Fruit fly (Drosophila melanogaster): ENCODE results near the gene Trmt112.
A peak's percentile ranks its signal among the peaks of the same experiment; 100 is the strongest.

The Trmt112 gene

dm6 chr3L:21261403-21262164, 44.9 kb upstream of the Trmt112 start (continued):
- TF ChIP-seq CG7556 (GFP tag; optimal IDR thresholded peaks at IDR 0.05) (no peak), CG7372 (GFP tag; IDR thresholded peaks at IDR 0.05) (peak; percentile 40; the same call in 1 of the 2 replicates), CG5245 (GFP tag; optimal IDR thresholded peaks at IDR 0.05) (no peak), GATAe (GFP tag; conservative IDR thresholded peaks at IDR 0.05) (no peak), CG6272 (GFP tag; IDR thresholded peaks at IDR 0.05) (no peak), wdn (GFP tag; IDR thresholded peaks at IDR 0.05) (no peak), CG17328 (GFP tag; IDR thresholded peaks at IDR 0.05) (no peak), ranshi (GFP tag; IDR thresholded peaks at IDR 0.05) (0 out of 2 replicates have a peak, but pooled peaks have one; percentile 23), HLH54F (GFP tag; optimal IDR thresholded peaks at IDR 0.05) (no peak), sim (GFP tag; IDR thresholded peaks at IDR 0.05) (no peak), CG14965 (GFP tag; optimal IDR thresholded peaks at IDR 0.05; ENCODE audit: borderline replicate concordance) (no peak), zfh1 (GFP tag; IDR thresholded peaks at IDR 0.05) (0 out of 3 replicates have a peak, but pooled peaks have one; percentile 11), CG32532 (GFP tag; IDR thresholded peaks at IDR 0.05) (no peak), bowl (GFP tag; IDR thresholded peaks at IDR 0.05) (no peak), CG16863 (GFP tag; optimal IDR thresholded peaks at IDR 0.05) (no peak), CG4404 (GFP tag; IDR thresholded peaks at IDR 0.05) (no peak), CTCF (GFP tag; optimal IDR thresholded peaks at IDR 0.05) (no peak), Ptx1 (GFP tag; IDR thresholded peaks at IDR 0.05) (no peak), Hr39 (optimal IDR thresholded peaks at IDR 0.05) (no peak), CG9797 (GFP tag; optimal IDR thresholded peaks at IDR 0.05) (no peak), z (GFP tag; IDR thresholded peaks at IDR 0.05) (0 out of 3 replicates have a peak, but pooled peaks have one; percentile 36), H2.0 (GFP tag; IDR thresholded peaks at IDR 0.05) (no peak), Oaz (GFP tag; IDR thresholded peaks at IDR 0.05) (no peak), CG10959 (GFP tag; IDR thresholded peaks at IDR 0.05) (no peak), slbo (GFP tag; IDR thresholded peaks at IDR 0.05) (no peak), vnd (GFP tag; IDR thresholded peaks at IDR 0.05; ENCODE audit: partially characterized antibody) (no peak), CG3407 (GFP tag; optimal IDR thresholded peaks at IDR 0.05) (no peak), Med (GFP tag) (peak; percentile 76), CG4730 (GFP tag; IDR thresholded peaks at IDR 0.05) (no peak), pita (GFP tag; optimal IDR thresholded peaks at IDR 0.05) (no peak), CG31441 (GFP tag; IDR thresholded peaks at IDR 0.05) (no peak), Six4 (GFP tag; optimal IDR thresholded peaks at IDR 0.05) (no peak), CG2116 (GFP tag; optimal IDR thresholded peaks at IDR 0.05) (no peak), maf-S (GFP tag; optimal IDR thresholded peaks at IDR 0.05) (no peak), dmrt99B (tag; optimal IDR thresholded peaks at IDR 0.05) (no peak), sisA (GFP tag; IDR thresholded peaks at IDR 0.05) (no peak), CG10543 (GFP tag; optimal IDR thresholded peaks at IDR 0.05) (peak; percentile 28), onecut (GFP tag; IDR thresholded peaks at IDR 0.05) (no peak), Atf3 (GFP tag; optimal IDR thresholded peaks at IDR 0.05) (no peak), CG8478 (optimal IDR thresholded peaks at IDR 0.05) (no peak), Awh (GFP tag; IDR thresholded peaks at IDR 0.05) (peak; percentile 80), H15 (GFP tag; IDR thresholded peaks at IDR 0.05) (no peak), Hsf (GFP tag; optimal IDR thresholded peaks at IDR 0.05) (no peak), cas (GFP tag; IDR thresholded peaks at IDR 0.05) (no peak), CG12071 (GFP tag; optimal IDR thresholded peaks at IDR 0.05) (no peak), Aef1 (GFP tag; IDR thresholded peaks at IDR 0.05) (no peak), bcd (GFP tag; optimal IDR thresholded peaks at IDR 0.05) (no peak), CG8924 (tag; optimal IDR thresholded peaks at IDR 0.05) (no peak), seq (GFP tag; IDR thresholded peaks at IDR 0.05) (0 out of 2 replicates have a peak, but pooled peaks have one; percentile 18), Meics (GFP tag; optimal IDR thresholded peaks at IDR 0.05) (no peak), ssp (GFP tag; IDR thresholded peaks at IDR 0.05) (no peak), CG43689 (GFP tag; IDR thresholded peaks at IDR 0.05) (no peak), Bteb2 (GFP tag; optimal IDR thresholded peaks at IDR 0.05) (no peak), sug (tag; optimal IDR thresholded peaks at IDR 0.05) (no peak)
